Fruit fly (Drosophila melanogaster): ENCODE results near the gene CG11279.
A peak's percentile ranks its signal among the peaks of the same experiment; 100 is the strongest.

Gene CG11279

dm6 chr3L:13030055-13030634 lies 16.6 kb upstream of the CG11279 start (continued):
- TF ChIP-seq achi (GFP tag; optimal IDR thresholded peaks at IDR 0.05) (no peak), lz (GFP tag; optimal IDR thresholded peaks at IDR 0.05) (no peak), Sox14 (GFP tag; optimal IDR thresholded peaks at IDR 0.05) (no peak), Hr39 (GFP tag; optimal IDR thresholded peaks at IDR 0.05) (no peak), Met (GFP tag; optimal IDR thresholded peaks at IDR 0.05) (peak; percentile 9), esn (GFP tag; optimal IDR thresholded peaks at IDR 0.05) (no peak), Ets96B (tag; optimal IDR thresholded peaks at IDR 0.05) (peak; percentile 22), CG11762 (GFP tag; optimal IDR thresholded peaks at IDR 0.05; ENCODE audit: insufficient read depth) (no peak), net (GFP tag; optimal IDR thresholded peaks at IDR 0.05) (no peak), CG16779 (tag; optimal IDR thresholded peaks at IDR 0.05) (no peak), CG8119 (GFP tag; IDR thresholded peaks at IDR 0.05) (no peak), CG3032 (tag; optimal IDR thresholded peaks at IDR 0.05) (no peak)

- TF ChIP-seq acj6 (GFP tag; optimal IDR thresholded peaks at IDR 0.05) (no peak), CG9139 (GFP tag; optimal IDR thresholded peaks at IDR 0.05) (no peak), Ets96B (tag; optimal IDR thresholded peaks at IDR 0.05) (no peak), Met (GFP tag; optimal IDR thresholded peaks at IDR 0.05) (no peak), CG11294 (GFP tag; IDR thresholded peaks at IDR 0.05) (no peak), topi (GFP tag; optimal IDR thresholded peaks at IDR 0.05) (no peak)
These were observed 15.5 kb upstream of the CG11279 start for dm6 chr3L:13031326-13031725.

- TF ChIP-seq CG6808 (GFP tag; optimal IDR thresholded peaks at IDR 0.05) (no peak), spab (GFP tag; optimal IDR thresholded peaks at IDR 0.05) (no peak), CG10669 (GFP tag; optimal IDR thresholded peaks at IDR 0.05) (no peak), Met (GFP tag; optimal IDR thresholded peaks at IDR 0.05) (peak; percentile 10), acj6 (GFP tag; optimal IDR thresholded peaks at IDR 0.05) (peak; percentile 41), net (GFP tag; optimal IDR thresholded peaks at IDR 0.05) (no peak), CG8319 (GFP tag; optimal IDR thresholded peaks at IDR 0.05) (no peak), CG34406 (GFP tag; optimal IDR thresholded peaks at IDR 0.05) (peak; percentile 5), Ets96B (tag; optimal IDR thresholded peaks at IDR 0.05) (no peak), pdm3 (GFP tag; optimal IDR thresholded peaks at IDR 0.05) (peak; percentile 33), Hr38 (GFP tag; optimal IDR thresholded peaks at IDR 0.05) (no peak), CG1621 (tag; optimal IDR thresholded peaks at IDR 0.05) (no peak), CG3032 (tag; optimal IDR thresholded peaks at IDR 0.05) (peak; percentile 33), salr (GFP tag; optimal IDR thresholded peaks at IDR 0.05) (peak in 1 of 2 experiments; percentile 23), dac (GFP tag; optimal IDR thresholded peaks at IDR 0.05) (no peak), CG11294 (GFP tag; IDR thresholded peaks at IDR 0.05) (no peak), CG31627 (GFP tag; optimal IDR thresholded peaks at IDR 0.05) (peak; percentile 5), Hr39 (GFP tag; optimal IDR thresholded peaks at IDR 0.05) (peak; percentile 3), CG3919 (GFP tag; optimal IDR thresholded peaks at IDR 0.05) (peak; percentile 21), CG15336 (GFP tag; IDR thresholded peaks at IDR 0.05) (no peak), achi (GFP tag; optimal IDR thresholded peaks at IDR 0.05) (peak; percentile 31), Gug (GFP tag; IDR thresholded peaks at IDR 0.05) (no peak), fd85E (GFP tag; optimal IDR thresholded peaks at IDR 0.05) (no peak), CG9139 (GFP tag; optimal IDR thresholded peaks at IDR 0.05) (no peak), OdsH (GFP tag; optimal IDR thresholded peaks at IDR 0.05) (peak; percentile 25), CG6163 (GFP tag; IDR thresholded peaks at IDR 0.05) (no peak), CG11762 (GFP tag; optimal IDR thresholded peaks at IDR 0.05; ENCODE audit: insufficient read depth) (no peak), svp (GFP tag) (peak; percentile 89), ss (GFP tag; optimal IDR thresholded peaks at IDR 0.05) (peak; percentile 18 to 70), Hr4 (GFP tag; optimal IDR thresholded peaks at IDR 0.05) (no peak), Blimp-1 (GFP tag; optimal IDR thresholded peaks at IDR 0.05) (no peak), lz (GFP tag; optimal IDR thresholded peaks at IDR 0.05) (peak; percentile 18), Eip93F (GFP tag; optimal IDR thresholded peaks at IDR 0.05) (no peak), Sox102F (GFP tag; optimal IDR thresholded peaks at IDR 0.05) (peak; percentile 39), CG8632 (GFP tag; optimal IDR thresholded peaks at IDR 0.05) (no peak), Eip75B (GFP tag; optimal IDR thresholded peaks at IDR 0.05) (peak; percentile 6), cyc (GFP tag; optimal IDR thresholded peaks at IDR 0.05) (no peak), CG4318 (GFP tag; optimal IDR thresholded peaks at IDR 0.05) (no peak), CG10631 (GFP tag; optimal IDR thresholded peaks at IDR 0.05) (peak; percentile 42)
These were observed 14.5 kb upstream of the CG11279 start for dm6 chr3L:13032085-13032914.
